1 fruit fly cellular context compared by ENCODE assay signal in the genomic region with DNA sequence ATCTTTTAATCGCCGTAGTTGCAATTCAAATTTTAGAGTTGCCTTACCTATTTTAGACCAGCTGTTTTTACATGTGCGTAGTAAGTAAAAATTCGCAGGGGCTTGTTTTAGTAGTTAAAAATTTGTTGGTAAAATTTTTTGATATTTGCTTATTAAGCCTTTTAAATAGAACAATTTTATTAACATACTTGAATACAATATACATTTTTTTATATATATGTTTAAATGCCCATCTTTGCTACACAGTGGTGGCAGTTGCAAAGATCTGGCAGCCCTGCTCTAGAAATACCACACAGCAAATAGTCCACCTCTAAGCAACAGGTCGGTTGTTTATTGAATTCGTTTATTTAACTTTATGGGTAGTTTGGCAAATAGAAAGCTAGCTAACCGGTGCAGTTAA.
TF ChIP-seq lines count a peak whose summit lies in the region.

Gene CG10467, minus strand, starts transcription at position 51 of the 400 bp plus-strand sequence.
Gene loj, plus strand, starts transcription at position 291 of the 400 bp plus-strand sequence.

TF ChIP-seq in whole organism, embryonic, 481 proteins besides CTCF, POLR2A, EP300 and RAD21 (continued from another document and continues in another):
- TF ChIP-seq cg (GFP tag; optimal IDR thresholded peaks at IDR 0.05; lab: Kevin White, UChicago) (no peak), sob (GFP tag; IDR thresholded peaks at IDR 0.05; lab: Robert Waterston, UW) (peak; percentile 98), CG2875 (GFP tag; optimal IDR thresholded peaks at IDR 0.05; lab: Kevin White, UChicago) (peak; percentile 72), dimm (GFP tag; IDR thresholded peaks at IDR 0.05; lab: Robert Waterston, UW) (peak; percentile 91), maf-S (GFP tag; optimal IDR thresholded peaks at IDR 0.05; lab: Kevin White, UChicago) (peak; percentile 69), sr (GFP tag; IDR thresholded peaks at IDR 0.05; lab: Robert Waterston, UW) (peak; percentile 63; the same call in 1 of the 3 replicates), CG2120 (GFP tag; optimal IDR thresholded peaks at IDR 0.05; lab: Kevin White, UChicago) (peak; percentile 95), Optix (GFP tag; IDR thresholded peaks at IDR 0.05; lab: Robert Waterston, UW) (peak; percentile 88), CG12071 (GFP tag; optimal IDR thresholded peaks at IDR 0.05; lab: Kevin White, UChicago) (peak; percentile 43), Bgb (GFP tag; IDR thresholded peaks at IDR 0.05; lab: Robert Waterston, UW; ENCODE audit: partially characterized antibody) (peak; percentile 59), Eip74EF (GFP tag; optimal IDR thresholded peaks at IDR 0.05; lab: Kevin White, UChicago) (peak in 1 of 2 experiments; percentile 78), Sry-β (GFP tag; optimal IDR thresholded peaks at IDR 0.05; lab: Kevin White, UChicago) (peak; percentile 37), da (GFP tag; optimal IDR thresholded peaks at IDR 0.05; lab: Kevin White, UChicago) (peak; percentile 32), CG15073 (GFP tag; optimal IDR thresholded peaks at IDR 0.05; lab: Kevin White, UChicago) (peak; percentile 93), ssp (GFP tag; IDR thresholded peaks at IDR 0.05; lab: Robert Waterston, UW) (peak; percentile 93), CG10274 (GFP tag; optimal IDR thresholded peaks at IDR 0.05; lab: Kevin White, UChicago) (peak; percentile 64), CG6791 (GFP tag; IDR thresholded peaks at IDR 0.05; lab: Robert Waterston, UW; ENCODE audit: partially characterized antibody) (peak; percentile 55; the same call in 1 of the 3 replicates), al (GFP tag; IDR thresholded peaks at IDR 0.05; lab: Robert Waterston, UW) (peak; percentile 98), CG4360 (GFP tag; IDR thresholded peaks at IDR 0.05; lab: Robert Waterston, UW) (peak; percentile 53), ind (GFP tag; optimal IDR thresholded peaks at IDR 0.05; lab: Kevin White, UChicago) (peak; percentile 98), CG12659 (GFP tag; optimal IDR thresholded peaks at IDR 0.05; lab: Kevin White, UChicago) (peak; percentile 96), gce (GFP tag; IDR thresholded peaks at IDR 0.05; lab: Robert Waterston, UW) (peak; percentile 90), kay (GFP tag; optimal IDR thresholded peaks at IDR 0.05; lab: Kevin White, UChicago) (peak; percentile 92), CG12391 (tag; optimal IDR thresholded peaks at IDR 0.05; lab: Kevin White, UChicago) (peak; percentile 97), dmrt99B (tag; optimal IDR thresholded peaks at IDR 0.05; lab: Kevin White, UChicago) (peak; percentile 93), NFAT (GFP tag; IDR thresholded peaks at IDR 0.05; lab: Robert Waterston, UW) (peak; percentile 97), CG18262 (tag; optimal IDR thresholded peaks at IDR 0.05; lab: Kevin White, UChicago) (peak; percentile 92), Ets97D (GFP tag; optimal IDR thresholded peaks at IDR 0.05; lab: Kevin White, UChicago) (peak; percentile 65), tna (GFP tag; IDR thresholded peaks at IDR 0.05; lab: Robert Waterston, UW; ENCODE audit: partially characterized antibody) (no peak), CoRest (tag; optimal IDR thresholded peaks at IDR 0.05; lab: Kevin White, UChicago) (peak; percentile 98), Dip2 (GFP tag; IDR thresholded peaks at IDR 0.05; lab: Robert Waterston, UW) (peak; percentile 56; the same call in 1 of the 2 replicates), CG9437 (GFP tag; optimal IDR thresholded peaks at IDR 0.05; lab: Kevin White, UChicago) (peak; percentile 84), pho (GFP tag; optimal IDR thresholded peaks at IDR 0.05; lab: Kevin White, UChicago) (peak; percentile 85), HmgD (GFP tag; optimal IDR thresholded peaks at IDR 0.05; lab: Kevin White, UChicago) (peak; percentile 49), CG3995 (GFP tag; optimal IDR thresholded peaks at IDR 0.05; lab: Kevin White, UChicago) (peak; percentile 63), ERR (GFP tag; optimal IDR thresholded peaks at IDR 0.05; lab: Kevin White, UChicago) (peak; percentile 16), Asciz (GFP tag; optimal IDR thresholded peaks at IDR 0.05; lab: Kevin White, UChicago) (peak; percentile 87), abd-A (tag; optimal IDR thresholded peaks at IDR 0.05; lab: Kevin White, UChicago) (no peak), peb (GFP tag; IDR thresholded peaks at IDR 0.05; lab: Robert Waterston, UW) (peak; percentile 92), CG13296 (GFP tag; optimal IDR thresholded peaks at IDR 0.05; lab: Kevin White, UChicago) (peak; percentile 86), Vsx1 (GFP tag; optimal IDR thresholded peaks at IDR 0.05; lab: Kevin White, UChicago) (peak; percentile 73), br (optimal IDR thresholded peaks at IDR 0.05; lab: Kevin White, UChicago) (no peak), Bteb2 (GFP tag; optimal IDR thresholded peaks at IDR 0.05; lab: Kevin White, UChicago) (peak; percentile 90), CG15479 (GFP tag; optimal IDR thresholded peaks at IDR 0.05; lab: Kevin White, UChicago) (peak; percentile 44), Dad (GFP tag; optimal IDR thresholded peaks at IDR 0.05; lab: Kevin White, UChicago) (peak; percentile 73), Dll (GFP tag; IDR thresholded peaks at IDR 0.05; lab: Robert Waterston, UW; ENCODE audit: partially characterized antibody) (peak; percentile 84), grn (GFP tag; optimal IDR thresholded peaks at IDR 0.05; lab: Kevin White, UChicago) (peak; percentile 67), ranshi (GFP tag; IDR thresholded peaks at IDR 0.05; lab: Robert Waterston, UW) (peak; percentile 98), CG7271 (tag; optimal IDR thresholded peaks at IDR 0.05; lab: Kevin White, UChicago) (peak; percentile 94), lilli (GFP tag; optimal IDR thresholded peaks at IDR 0.05; lab: Kevin White, UChicago) (peak; percentile 95), CG11456 (GFP tag; IDR thresholded peaks at IDR 0.05; lab: Robert Waterston, UW) (peak; percentile 98), vnd (GFP tag; IDR thresholded peaks at IDR 0.05; lab: Robert Waterston, UW; ENCODE audit: partially characterized antibody) (peak; percentile 65), eve (GFP tag; optimal IDR thresholded peaks at IDR 0.05; lab: Kevin White, UChicago) (no peak), Hr78 (GFP tag; optimal IDR thresholded peaks at IDR 0.05; lab: Kevin White, UChicago) (no peak), CG1602 (GFP tag; optimal IDR thresholded peaks at IDR 0.05; lab: Kevin White, UChicago) (peak; percentile 98), CG4404 (GFP tag; IDR thresholded peaks at IDR 0.05; lab: Robert Waterston, UW) (peak; percentile 98), chinmo (GFP tag; IDR thresholded peaks at IDR 0.05; lab: Robert Waterston, UW; ENCODE audit: partially characterized antibody) (no peak), Gsc (GFP tag; IDR thresholded peaks at IDR 0.05; lab: Robert Waterston, UW) (peak; percentile 95), wek (GFP tag; optimal IDR thresholded peaks at IDR 0.05; lab: Kevin White, UChicago) (no peak), Fer1 (GFP tag; optimal IDR thresholded peaks at IDR 0.05; lab: Kevin White, UChicago) (peak; percentile 90), crc (GFP tag; optimal IDR thresholded peaks at IDR 0.05; lab: Kevin White, UChicago) (peak; percentile 56), h (optimal IDR thresholded peaks at IDR 0.05; lab: Kevin White, UChicago) (no peak), CG6272 (GFP tag; IDR thresholded peaks at IDR 0.05; lab: Robert Waterston, UW) (peak; percentile 98), CG5953 (GFP tag; IDR thresholded peaks at IDR 0.05; lab: Robert Waterston, UW) (peak; percentile 86; the same call in 1 of the 2 replicates), CG3163 (GFP tag; optimal IDR thresholded peaks at IDR 0.05; lab: Kevin White, UChicago) (peak; percentile 56), en (GFP tag; optimal IDR thresholded peaks at IDR 0.05; lab: Kevin White, UChicago) (peak; percentile 44), HmgZ (tag; optimal IDR thresholded peaks at IDR 0.05; lab: Kevin White, UChicago) (peak; percentile 94), gcm2 (GFP tag; optimal IDR thresholded peaks at IDR 0.05; lab: Kevin White, UChicago) (peak; percentile 37), unc-4 (GFP tag; IDR thresholded peaks at IDR 0.05; lab: Robert Waterston, UW; ENCODE audit: partially characterized antibody) (peak; percentile 72), Doc3 (GFP tag; IDR thresholded peaks at IDR 0.05; lab: Robert Waterston, UW; ENCODE audit: partially characterized antibody) (peak; percentile 50; the same call in 2 of the 3 replicates), tgo (GFP tag; IDR thresholded peaks at IDR 0.05; lab: Robert Waterston, UW) (peak; percentile 97), twi (tag; optimal IDR thresholded peaks at IDR 0.05; lab: Kevin White, UChicago) (peak; percentile 94), CG4282 (GFP tag; optimal IDR thresholded peaks at IDR 0.05; lab: Kevin White, UChicago) (peak; percentile 43), Dp (GFP tag; optimal IDR thresholded peaks at IDR 0.05; lab: Kevin White, UChicago) (peak; percentile 72), Poxn (GFP tag; IDR thresholded peaks at IDR 0.05; lab: Robert Waterston, UW) (peak; percentile 93), CG11696 (GFP tag; IDR thresholded peaks at IDR 0.05; lab: Robert Waterston, UW) (peak; percentile 78), wdn (GFP tag; IDR thresholded peaks at IDR 0.05; lab: Robert Waterston, UW) (peak; percentile 93), inv (GFP tag; IDR thresholded peaks at IDR 0.05; lab: Robert Waterston, UW; ENCODE audit: partially characterized antibody) (peak; percentile 64), zen (tag; optimal IDR thresholded peaks at IDR 0.05; lab: Kevin White, UChicago) (peak; percentile 98), CG3838 (GFP tag; optimal IDR thresholded peaks at IDR 0.05; lab: Kevin White, UChicago) (peak; percentile 86), CG13287 (GFP tag; IDR thresholded peaks at IDR 0.05; lab: Robert Waterston, UW; ENCODE audit: partially characterized antibody) (peak; percentile 82), bsh (GFP tag; optimal IDR thresholded peaks at IDR 0.05; lab: Kevin White, UChicago) (peak in 1 of 2 experiments; percentile 97), CG42726 (GFP tag; IDR thresholded peaks at IDR 0.05; lab: Robert Waterston, UW; ENCODE audit: partially characterized antibody) (peak; percentile 53; the same call in 1 of the 2 replicates), CG12769 (tag; optimal IDR thresholded peaks at IDR 0.05; lab: Kevin White, UChicago) (no peak), Scr (GFP tag; IDR thresholded peaks at IDR 0.05; lab: Robert Waterston, UW; ENCODE audit: partially characterized antibody) (peak; percentile 84), Hey (tag; optimal IDR thresholded peaks at IDR 0.05; lab: Kevin White, UChicago) (peak; percentile 61), CG18599 (GFP tag; optimal IDR thresholded peaks at IDR 0.05; lab: Kevin White, UChicago) (peak; percentile 94), pum (GFP tag; optimal IDR thresholded peaks at IDR 0.05; lab: Kevin White, UChicago) (peak; percentile 83), trem (tag; optimal IDR thresholded peaks at IDR 0.05; lab: Kevin White, UChicago) (peak; percentile 95), CG7786 (GFP tag; optimal IDR thresholded peaks at IDR 0.05; lab: Kevin White, UChicago) (peak; percentile 83), Dip3 (GFP tag; optimal IDR thresholded peaks at IDR 0.05; lab: Kevin White, UChicago) (peak; percentile 84), HLHmδ (GFP tag; optimal IDR thresholded peaks at IDR 0.05; lab: Kevin White, UChicago) (no peak), D19B (GFP tag; optimal IDR thresholded peaks at IDR 0.05; lab: Kevin White, UChicago) (peak; percentile 81), CG10565 (GFP tag; optimal IDR thresholded peaks at IDR 0.05; lab: Kevin White, UChicago) (peak; percentile 50), CG18619 (GFP tag; optimal IDR thresholded peaks at IDR 0.05; lab: Kevin White, UChicago) (peak; percentile 93), CG7928 (GFP tag; optimal IDR thresholded peaks at IDR 0.05; lab: Kevin White, UChicago) (peak; percentile 75), ab (GFP tag; optimal IDR thresholded peaks at IDR 0.05; lab: Kevin White, UChicago) (peak; percentile 56), Awh (GFP tag; IDR thresholded peaks at IDR 0.05; lab: Robert Waterston, UW) (peak; percentile 91), MESR4 (GFP tag; optimal IDR thresholded peaks at IDR 0.05; lab: Kevin White, UChicago) (no peak), lbe (GFP tag; optimal IDR thresholded peaks at IDR 0.05; lab: Kevin White, UChicago) (peak; percentile 75), CG10462 (GFP tag; optimal IDR thresholded peaks at IDR 0.05; lab: Kevin White, UChicago) (peak; percentile 90), CG17361 (GFP tag; IDR thresholded peaks at IDR 0.05; lab: Robert Waterston, UW) (peak; percentile 93), bowl (GFP tag; IDR thresholded peaks at IDR 0.05; lab: Robert Waterston, UW) (peak; percentile 81), odd (GFP tag; optimal IDR thresholded peaks at IDR 0.05; lab: Kevin White, UChicago) (peak; percentile 76), Atf-2 (GFP tag; optimal IDR thresholded peaks at IDR 0.05; lab: Kevin White, UChicago) (peak; percentile 60), CG10959 (GFP tag; IDR thresholded peaks at IDR 0.05; lab: Robert Waterston, UW) (peak; percentile 94), CG11504 (tag; optimal IDR thresholded peaks at IDR 0.05; lab: Kevin White, UChicago) (peak; percentile 95), CG8359 (GFP tag; optimal IDR thresholded peaks at IDR 0.05; lab: Kevin White, UChicago; ENCODE audit: borderline replicate concordance) (peak; percentile 67), H15 (GFP tag; IDR thresholded peaks at IDR 0.05; lab: Robert Waterston, UW) (peak; percentile 96), cas (GFP tag; IDR thresholded peaks at IDR 0.05; lab: Robert Waterston, UW) (peak; percentile 94), CG8290 (GFP tag; optimal IDR thresholded peaks at IDR 0.05; lab: Kevin White, UChicago) (peak; percentile 90), CG8290 (tag; optimal IDR thresholded peaks at IDR 0.05; lab: Kevin White, UChicago) (peak in 1 of 2 experiments; percentile 67), CG14667 (GFP tag; IDR thresholded peaks at IDR 0.05; lab: Robert Waterston, UW) (peak; percentile 97), CG13894 (tag; optimal IDR thresholded peaks at IDR 0.05; lab: Kevin White, UChicago) (peak; percentile 93), pros (GFP tag; optimal IDR thresholded peaks at IDR 0.05; lab: Kevin White, UChicago) (no peak), CG15601 (tag; optimal IDR thresholded peaks at IDR 0.05; lab: Kevin White, UChicago) (peak; percentile 93), pzg (GFP tag; optimal IDR thresholded peaks at IDR 0.05; lab: Kevin White, UChicago) (peak; percentile 63), CG7357 (GFP tag; IDR thresholded peaks at IDR 0.05; lab: Robert Waterston, UW) (peak; percentile 92), Meics (GFP tag; optimal IDR thresholded peaks at IDR 0.05; lab: Kevin White, UChicago) (peak; percentile 92), CG5245 (GFP tag; optimal IDR thresholded peaks at IDR 0.05; lab: Kevin White, UChicago) (peak; percentile 93), Atf6 (GFP tag; IDR thresholded peaks at IDR 0.05; lab: Robert Waterston, UW) (peak; percentile 93), CG13624 (GFP tag; optimal IDR thresholded peaks at IDR 0.05; lab: Kevin White, UChicago) (peak; percentile 85), CG17612 (GFP tag; IDR thresholded peaks at IDR 0.05; lab: Robert Waterston, UW) (peak; percentile 91)
